Worm (Caenorhabditis elegans): ENCODE data around the gene Y49F6C.7.

Y49F6C.7 gene

DNA sequence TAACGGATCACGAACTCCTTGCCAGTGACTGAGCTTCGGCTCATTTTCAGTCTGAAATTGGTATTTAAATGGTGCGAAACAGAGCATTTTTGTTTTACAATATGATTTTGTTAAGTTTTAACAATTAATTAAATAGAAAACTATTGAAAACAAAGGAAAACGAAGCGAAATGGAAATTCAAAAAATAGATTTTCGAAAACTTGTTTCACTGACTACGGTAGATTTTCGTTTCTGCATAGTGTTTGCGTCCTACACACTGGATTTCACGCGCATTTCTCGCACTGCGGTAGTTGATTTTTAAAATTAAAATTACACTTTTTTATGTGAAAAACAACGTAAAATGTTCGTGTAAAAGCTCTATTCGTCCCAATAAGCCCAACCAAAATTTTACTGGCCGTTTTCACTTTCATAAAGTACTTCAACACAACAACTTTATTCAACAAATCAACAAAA lies 21.6 kb downstream of the Y49F6C.7 start, which contains the start of gene bath-30:
Gene bath-30 (minus strand): TSS at position 51 of the 453 bp plus-strand sequence.
- no peak for TF ChIP-seq ets-5 (GFP tag; IDR thresholded peaks at IDR 0.05)
- no peak for TF ChIP-seq fkh-4 (tag; optimal IDR thresholded peaks at IDR 0.05; ENCODE audit: borderline replicate concordance)
- no peak for TF ChIP-seq ama-1 (optimal IDR thresholded peaks at IDR 0.05)

DNA sequence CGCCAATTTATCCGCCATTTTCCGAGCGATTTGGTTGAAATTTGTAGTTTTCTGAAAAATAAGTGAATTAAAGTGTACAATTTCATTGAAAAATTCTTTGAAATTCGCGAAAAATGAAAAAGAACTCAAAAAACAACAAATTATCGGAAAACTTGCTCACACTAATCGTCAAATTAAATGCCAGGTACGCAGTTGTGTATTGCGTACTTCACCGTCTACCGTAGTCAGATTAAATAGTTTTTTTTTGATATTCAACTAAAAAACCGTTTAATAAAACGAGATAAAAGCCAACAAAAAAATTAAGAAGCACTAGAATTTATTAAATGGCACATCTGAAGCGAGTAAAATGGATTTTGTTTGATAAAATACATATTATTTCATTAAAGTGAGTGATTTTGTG lies 23.1 kb downstream of the Y49F6C.7 start, which contains the start of gene bath-28:
Gene bath-28 (minus strand): TSS at position 51 of the 400 bp plus-strand sequence.
- TF ChIP-seq hlh-17 (GFP tag; optimal IDR thresholded peaks at IDR 0.05; ENCODE audit: borderline replicate concordance) = no peak
- TF ChIP-seq lin-39 (tag; optimal IDR thresholded peaks at IDR 0.05) = no peak
- TF ChIP-seq C16A3.4 (tag; optimal IDR thresholded peaks at IDR 0.05) = no peak
- no peak for TF ChIP-seq efl-1 (optimal IDR thresholded peaks at IDR 0.05)
- TF ChIP-seq efl-1 (GFP tag; optimal IDR thresholded peaks at IDR 0.05 in 1 of 2) = no peak
- TF ChIP-seq irx-1 (tag; optimal IDR thresholded peaks at IDR 0.05) = no peak
- no peak for TF ChIP-seq snpc-4 (tag; optimal IDR thresholded peaks at IDR 0.05)
- no peak for TF ChIP-seq ceh-88 (GFP tag; IDR thresholded peaks at IDR 0.05)
- TF ChIP-seq unc-62 (GFP tag; optimal IDR thresholded peaks at IDR 0.05) = no peak
- no peak for TF ChIP-seq nhr-19 (GFP tag; conservative IDR thresholded peaks at IDR 0.05)
- no peak for TF ChIP-seq nhr-90 (tag; optimal IDR thresholded peaks at IDR 0.05; ENCODE audit: poor library complexity)
- no peak for TF ChIP-seq elt-2 (tag; optimal IDR thresholded peaks at IDR 0.05)
- no peak for TF ChIP-seq ama-1 (optimal IDR thresholded peaks at IDR 0.05)
- TF ChIP-seq hlh-4 (tag; optimal IDR thresholded peaks at IDR 0.05) = no peak
- no peak for TF ChIP-seq unc-98 (GFP tag; IDR thresholded peaks at IDR 0.05)
- no peak for TF ChIP-seq alr-1 (tag; optimal IDR thresholded peaks at IDR 0.05; ENCODE audit: borderline replicate concordance)
- TF ChIP-seq dsc-1 (tag; optimal IDR thresholded peaks at IDR 0.05) = no peak

DNA sequence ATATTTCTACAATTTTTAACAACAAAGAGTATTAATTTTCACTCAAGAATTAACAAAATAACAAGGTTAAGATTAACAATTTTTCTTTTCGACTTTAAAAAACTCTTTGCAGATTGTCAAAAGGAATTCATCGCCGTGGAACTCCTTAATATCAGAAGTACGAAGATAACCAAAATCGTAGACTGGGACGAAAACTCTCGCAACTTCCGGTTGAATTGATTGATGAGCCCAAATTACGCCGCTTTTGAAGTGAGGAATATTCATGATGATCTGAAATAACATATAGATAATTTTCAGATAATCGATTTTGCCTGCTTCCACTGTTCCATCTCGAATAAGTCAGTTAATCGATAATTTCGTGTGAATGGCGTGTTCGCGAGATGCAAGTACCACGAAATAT lies 24.3 kb downstream of the Y49F6C.7 start, which contains the start of gene F14D2.15:
Gene F14D2.15 (minus strand): TSS at position 101 of the 400 bp plus-strand sequence.
- TF ChIP-seq nhr-76 (tag; optimal IDR thresholded peaks at IDR 0.05) (no peak), mef-2 (tag; optimal IDR thresholded peaks at IDR 0.05) (no peak), skn-1 (tag; optimal IDR thresholded peaks at IDR 0.05) (no peak), hlh-4 (tag; optimal IDR thresholded peaks at IDR 0.05) (no peak), nhr-71 (tag; optimal IDR thresholded peaks at IDR 0.05) (no peak), ceh-82 (tag; optimal IDR thresholded peaks at IDR 0.05) (no peak), hpl-2 (GFP tag; optimal IDR thresholded peaks at IDR 0.05) (no peak), ets-5 (GFP tag; IDR thresholded peaks at IDR 0.05) (no peak), irx-1 (tag; optimal IDR thresholded peaks at IDR 0.05) (no peak), jun-1 (tag; optimal IDR thresholded peaks at IDR 0.05) (no peak), dsc-1 (tag; optimal IDR thresholded peaks at IDR 0.05) (no peak), nhr-20 (tag; optimal IDR thresholded peaks at IDR 0.05) (no peak), lin-14 (GFP tag; optimal IDR thresholded peaks at IDR 0.05) (no peak), ztf-4 (tag; optimal IDR thresholded peaks at IDR 0.05) (no peak), F16B12.6 (tag; optimal IDR thresholded peaks at IDR 0.05) (no peak), blmp-1 (tag; optimal IDR thresholded peaks at IDR 0.05) (no peak), ceh-90 (tag; optimal IDR thresholded peaks at IDR 0.05) (no peak)

DNA sequence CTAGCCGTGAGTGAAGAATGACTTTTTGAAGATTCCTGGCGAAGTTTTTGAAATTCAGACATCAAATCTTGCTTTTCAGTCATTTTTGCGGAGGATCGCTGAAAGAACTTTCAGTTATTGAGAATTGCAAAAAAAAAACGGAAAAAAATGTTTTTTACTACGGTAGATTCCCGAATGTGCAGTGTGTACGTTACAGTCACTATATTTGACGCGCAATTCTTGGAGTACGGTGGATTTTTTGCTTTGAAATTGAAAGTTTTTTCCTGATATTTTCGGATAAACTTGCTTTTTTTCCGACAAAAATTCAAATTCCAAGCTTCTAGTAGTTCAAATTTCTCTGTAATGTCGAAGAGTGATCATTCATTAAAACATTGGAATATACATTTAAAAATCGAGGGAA lies 26.0 kb downstream of the Y49F6C.7 start, which contains the start of gene F14D2.11:
Gene F14D2.11 (minus strand): TSS at position 101 of the 400 bp plus-strand sequence.
- no peak for TF ChIP-seq sup-37 (GFP tag; optimal IDR thresholded peaks at IDR 0.05)

DNA sequence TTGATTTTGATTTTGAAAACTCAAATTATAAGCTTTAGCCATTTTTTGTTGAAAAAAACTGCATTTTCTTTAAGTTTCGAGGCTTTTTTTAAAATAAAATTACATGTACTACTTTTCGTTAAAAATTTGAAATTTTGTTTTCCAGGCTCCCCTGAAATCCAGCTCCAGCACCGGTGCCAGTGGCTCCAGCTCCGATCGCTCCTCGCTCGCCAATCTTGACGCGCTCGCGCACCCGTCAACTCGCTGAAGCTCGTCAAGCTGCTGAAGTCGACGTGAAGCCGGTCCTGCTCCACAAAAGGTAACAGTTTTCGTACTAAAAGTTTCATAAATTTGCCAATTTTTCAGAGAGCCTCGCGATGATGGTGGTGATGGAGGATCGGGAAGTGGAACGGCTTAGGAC lies 27.2 kb downstream of the Y49F6C.7 start:
- TF ChIP-seq sox-4 (tag; optimal IDR thresholded peaks at IDR 0.05) = no peak
- TF ChIP-seq jun-1 (tag; optimal IDR thresholded peaks at IDR 0.05) = no peak
- no peak for TF ChIP-seq rnt-1 (tag; optimal IDR thresholded peaks at IDR 0.05)
- TF ChIP-seq hpl-2 (GFP tag; optimal IDR thresholded peaks at IDR 0.05) = no peak
- TF ChIP-seq snpc-4 (tag; optimal IDR thresholded peaks at IDR 0.05) = no peak
- TF ChIP-seq C16A3.4 (tag; optimal IDR thresholded peaks at IDR 0.05) = no peak
- no peak for TF ChIP-seq lin-35 (GFP tag; optimal IDR thresholded peaks at IDR 0.05)
- TF ChIP-seq ztf-11 (tag; optimal IDR thresholded peaks at IDR 0.05) = no peak
- no peak for TF ChIP-seq ces-1 (GFP tag; optimal IDR thresholded peaks at IDR 0.05)
- no peak for TF ChIP-seq vab-15 (tag; optimal IDR thresholded peaks at IDR 0.05)
- no peak for TF ChIP-seq nhr-19 (GFP tag; conservative IDR thresholded peaks at IDR 0.05)
- TF ChIP-seq swsn-7 (tag; optimal IDR thresholded peaks at IDR 0.05) = no peak
- no peak for TF ChIP-seq ceh-90 (tag; optimal IDR thresholded peaks at IDR 0.05)
- TF ChIP-seq Y116A8C.19 (tag; optimal IDR thresholded peaks at IDR 0.05; ENCODE audit: borderline replicate concordance) = no peak
- no peak for TF ChIP-seq nhr-90 (tag; optimal IDR thresholded peaks at IDR 0.05; ENCODE audit: poor library complexity)
- no peak for TF ChIP-seq ama-1 (optimal IDR thresholded peaks at IDR 0.05)
- no peak for TF ChIP-seq mdl-1 (tag; optimal IDR thresholded peaks at IDR 0.05)
